Worm (Caenorhabditis elegans) whole organism, midembryonic: ENCODE measurements around the gene Y39G8B.1.

Experiments
- T22C8.4 ChIP-seq: fragments of 200-800 bp; sonication (Bioruptor generic); IDR thresholded peaks from 2 replicates; pipeline ENCODE4 v1.3.6; 2022; ENCODE audit warnings: missing genetic modification characterization, missing compliant biosample characterization
- cog-1 ChIP-seq: sonication (generic microtip); optimal IDR thresholded peaks from 2 replicates; lab custom pipeline; 2016; ENCODE audit warnings: missing genetic modification characterization, missing compliant biosample characterization
- flt-1 ChIP-seq: fragments of 200-800 bp; sonication (Bioruptor generic); IDR thresholded peaks from 2 replicates; pipeline ENCODE4 v1.3.6; 2022; ENCODE audit warnings: missing genetic modification characterization, missing compliant biosample characterization
- klf-2 ChIP-seq: fragments of 200-800 bp; sonication (Bioruptor generic); conservative IDR thresholded peaks from 2 replicates; pipeline ENCODE4 v1.3.6; 2022; ENCODE audit warnings: missing genetic modification reagents, missing genetic modification characterization, missing compliant biosample characterization
- med-1 ChIP-seq: sonication (generic microtip); optimal IDR thresholded peaks from 2 replicates; lab custom pipeline; 2017; ENCODE audit warnings: missing genetic modification characterization, mild to moderate bottlenecking, missing compliant biosample characterization, antibody characterized with exemption, missing genetic modification reagents; ENCODE audit not compliant: insufficient read depth
- ref-1 ChIP-seq: fragments of 200-800 bp; sonication (Bioruptor generic); conservative IDR thresholded peaks from 2 replicates; pipeline ENCODE4 v1.3.6; 2022; ENCODE audit warnings: missing genetic modification reagents, missing genetic modification characterization, missing compliant biosample characterization
- tab-1 ChIP-seq: fragments of 200-800 bp; sonication (Bioruptor generic); IDR thresholded peaks from 2 replicates; pipeline ENCODE4 v1.3.6; 2022; ENCODE audit warnings: missing genetic modification characterization, missing compliant biosample characterization
- ztf-23 ChIP-seq: fragments of 200-800 bp; sonication (Bioruptor generic); IDR thresholded peaks from 2 replicates; pipeline ENCODE4 v1.3.6; 2022; ENCODE audit warnings: missing genetic modification reagents, missing genetic modification characterization, missing compliant biosample characterization
- ztf-29 ChIP-seq: fragments of 200-800 bp; sonication (Bioruptor generic); IDR thresholded peaks from 2 replicates; pipeline ENCODE4 v1.3.6; 2022; ENCODE audit warnings: missing genetic modification reagents, missing genetic modification characterization, missing compliant biosample characterization

Y39G8B.1 gene

ce11 chrII:13972199-13972598 is 1.4 kb downstream of the Y39G8B.1 start:
- TF ChIP-seq tab-1 (no peak), T22C8.4 (GFP tag; lab: Robert Waterston, UW) (no peak), klf-2 (GFP tag; lab: Robert Waterston, UW) (no peak)

- no peak for TF ChIP-seq ztf-23 (GFP tag; lab: Robert Waterston, UW)
- no peak for TF ChIP-seq med-1 (GFP tag; lab: Kevin White, UChicago)
- no peak for TF ChIP-seq klf-2 (GFP tag; lab: Robert Waterston, UW)
- TF ChIP-seq ref-1, result no peak
- no peak for TF ChIP-seq cog-1 (tag; lab: Kevin White, UChicago)
These were observed 4.6 kb downstream of the Y39G8B.1 start, which contains the start of gene sre-43 for ce11 chrII:13968979-13969378. Gene sre-43 (minus strand): TSS chrII:13969079.

ce11 chrII:13966242-13966641 is 7.4 kb downstream of the Y39G8B.1 start, which contains the start of gene W07G1.7:
Gene W07G1.7 (minus strand): TSS chrII:13966342.
- TF ChIP-seq med-1 (GFP tag; lab: Kevin White, UChicago) (no peak), klf-2 (GFP tag; lab: Robert Waterston, UW) (no peak), flt-1 (no peak), cog-1 (tag; lab: Kevin White, UChicago) (no peak), ztf-23 (GFP tag; lab: Robert Waterston, UW) (no peak), tab-1 (no peak), ref-1 (no peak), T22C8.4 (GFP tag; lab: Robert Waterston, UW) (no peak), ztf-29 (GFP tag; lab: Robert Waterston, UW) (no peak)

ce11 chrII:13964325-13964724 is 9.3 kb downstream of the Y39G8B.1 start:
- TF ChIP-seq klf-2 (GFP tag; lab: Robert Waterston, UW) (no peak), flt-1 (no peak), ztf-23 (GFP tag; lab: Robert Waterston, UW) (no peak), ref-1 (no peak), cog-1 (tag; lab: Kevin White, UChicago) (no peak), med-1 (GFP tag; lab: Kevin White, UChicago) (no peak), tab-1 (no peak), T22C8.4 (GFP tag; lab: Robert Waterston, UW) (no peak), ztf-29 (GFP tag; lab: Robert Waterston, UW) (no peak)

ce11 chrII:13962319-13962718 is 11.3 kb downstream of the Y39G8B.1 start, which contains the start of gene rpi-1:
Gene rpi-1 (minus strand): TSS chrII:13962419.
- TF ChIP-seq T22C8.4 (GFP tag; lab: Robert Waterston, UW), result no peak
- no peak for TF ChIP-seq tab-1
- TF ChIP-seq ztf-23 (GFP tag; lab: Robert Waterston, UW), result no peak
- no peak for TF ChIP-seq ztf-29 (GFP tag; lab: Robert Waterston, UW)
- no peak for TF ChIP-seq ref-1
- no peak for TF ChIP-seq flt-1
- no peak for TF ChIP-seq cog-1 (tag; lab: Kevin White, UChicago)
- no peak for TF ChIP-seq klf-2 (GFP tag; lab: Robert Waterston, UW)
- TF ChIP-seq med-1 (GFP tag; lab: Kevin White, UChicago), result no peak

- no peak for TF ChIP-seq ztf-23 (GFP tag; lab: Robert Waterston, UW)
These were observed 12.0 kb downstream of the Y39G8B.1 start for ce11 chrII:13961567-13961966.

- TF ChIP-seq T22C8.4 (GFP tag; lab: Robert Waterston, UW) (no peak), klf-2 (GFP tag; lab: Robert Waterston, UW) (no peak), ztf-29 (GFP tag; lab: Robert Waterston, UW) (no peak), cog-1 (tag; lab: Kevin White, UChicago) (no peak), ztf-23 (GFP tag; lab: Robert Waterston, UW) (no peak), flt-1 (no peak), ref-1 (no peak), tab-1 (no peak), med-1 (GFP tag; lab: Kevin White, UChicago) (no peak)
These were observed 15.3 kb downstream of the Y39G8B.1 start for ce11 chrII:13958359-13958758.

- TF ChIP-seq ztf-23 (GFP tag; lab: Robert Waterston, UW) (no peak), T22C8.4 (GFP tag; lab: Robert Waterston, UW) (no peak)
These were observed 16.2 kb downstream of the Y39G8B.1 start, which contains the start of gene zip-3 for ce11 chrII:13957437-13957836. Gene zip-3 (minus strand): TSS chrII:13957457.

ce11 chrII:13956529-13956928 is 17.1 kb downstream of the Y39G8B.1 start:
- TF ChIP-seq ztf-29 (GFP tag; lab: Robert Waterston, UW) (no peak), ref-1 (no peak), ztf-23 (GFP tag; lab: Robert Waterston, UW) (no peak), klf-2 (GFP tag; lab: Robert Waterston, UW) (no peak), cog-1 (tag; lab: Kevin White, UChicago) (no peak), T22C8.4 (GFP tag; lab: Robert Waterston, UW) (no peak), med-1 (GFP tag; lab: Kevin White, UChicago) (no peak), tab-1 (no peak), flt-1 (no peak)

ce11 chrII:13954979-13955378 is 18.6 kb downstream of the Y39G8B.1 start:
- TF ChIP-seq flt-1 (no peak), cog-1 (tag; lab: Kevin White, UChicago) (no peak), ztf-29 (GFP tag; lab: Robert Waterston, UW) (no peak), ztf-23 (GFP tag; lab: Robert Waterston, UW) (no peak), klf-2 (GFP tag; lab: Robert Waterston, UW) (no peak), med-1 (GFP tag; lab: Kevin White, UChicago) (no peak), tab-1 (no peak), T22C8.4 (GFP tag; lab: Robert Waterston, UW) (no peak), ref-1 (no peak)
